Worm (Caenorhabditis elegans) whole organism, midembryonic: ENCODE results near the gene pho-7.

Source experiments
- flt-1 ChIP-seq: fragments of 200-800 bp; sonication (Bioruptor generic); IDR thresholded peaks from 2 replicates; pipeline ENCODE4 v1.3.6; 2022; ENCODE audit warnings: missing genetic modification characterization, missing compliant biosample characterization
- ref-1 ChIP-seq: fragments of 200-800 bp; sonication (Bioruptor generic); conservative IDR thresholded peaks from 2 replicates; pipeline ENCODE4 v1.3.6; 2022; ENCODE audit warnings: missing genetic modification reagents, missing genetic modification characterization, missing compliant biosample characterization
- tab-1 ChIP-seq: fragments of 200-800 bp; sonication (Bioruptor generic); IDR thresholded peaks from 2 replicates; pipeline ENCODE4 v1.3.6; 2022; ENCODE audit warnings: missing genetic modification characterization, missing compliant biosample characterization

DNA sequence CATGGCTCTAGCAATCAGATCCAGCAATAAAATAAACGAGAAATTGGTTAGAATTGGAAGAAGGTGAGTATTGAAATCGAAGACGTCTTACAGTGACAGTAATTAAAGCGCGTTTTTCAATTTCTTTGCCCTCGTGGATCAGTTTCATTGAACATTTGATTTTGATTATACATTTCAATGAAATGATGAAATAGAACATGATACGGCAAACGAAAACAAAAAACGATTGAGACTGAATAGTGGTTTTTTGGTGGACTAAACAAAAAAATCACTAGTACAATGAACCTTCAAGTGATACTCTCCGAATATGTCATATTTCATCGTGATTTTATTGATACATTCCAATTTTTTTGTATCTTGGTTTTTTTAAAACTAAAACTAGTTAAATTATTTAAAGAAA is 44.7 kb downstream of the pho-7 start, which contains the start of gene haly-1:
- TF ChIP-seq flt-1 (GFP tag; lab: Robert Waterston, UW) (no peak), tab-1 (GFP tag; lab: Robert Waterston, UW) (no peak), ref-1 (no peak)
